Fruit fly (Drosophila melanogaster): ENCODE measurements around the gene Dpck.

Dpck gene

dm6 chr3R:7075712-7076183 lies 6.2 kb upstream of the Dpck start (continued):
- TF ChIP-seq sr (GFP tag; IDR thresholded peaks at IDR 0.05) (no peak), CG33557 (GFP tag; optimal IDR thresholded peaks at IDR 0.05) (peak; percentile 65), Fer1 (GFP tag; optimal IDR thresholded peaks at IDR 0.05) (peak; percentile 94), sc (optimal IDR thresholded peaks at IDR 0.05) (no peak), sc (GFP tag; optimal IDR thresholded peaks at IDR 0.05) (peak; percentile 81), pita (GFP tag; optimal IDR thresholded peaks at IDR 0.05) (no peak), ara (GFP tag; IDR thresholded peaks at IDR 0.05) (no peak), Max (GFP tag; optimal IDR thresholded peaks at IDR 0.05) (peak; percentile 86), CG6854 (GFP tag; optimal IDR thresholded peaks at IDR 0.05) (peak; percentile 90), H2.0 (GFP tag; IDR thresholded peaks at IDR 0.05) (no peak), zfh2 (GFP tag; optimal IDR thresholded peaks at IDR 0.05) (peak; percentile 82), yki (optimal IDR thresholded peaks at IDR 0.05) (no peak), h (optimal IDR thresholded peaks at IDR 0.05) (no peak), Fer2 (tag; optimal IDR thresholded peaks at IDR 0.05) (peak; percentile 64), shn (GFP tag; optimal IDR thresholded peaks at IDR 0.05) (peak; percentile 88), CG33213 (GFP tag; optimal IDR thresholded peaks at IDR 0.05) (peak; percentile 89), chm (GFP tag; IDR thresholded peaks at IDR 0.05) (no peak), lmd (GFP tag; IDR thresholded peaks at IDR 0.05) (no peak), Xbp1 (GFP tag; optimal IDR thresholded peaks at IDR 0.05) (peak; percentile 92), CG7987 (GFP tag; optimal IDR thresholded peaks at IDR 0.05) (peak; percentile 77), scrt (GFP tag; optimal IDR thresholded peaks at IDR 0.05) (peak; percentile 83), CG15269 (tag; optimal IDR thresholded peaks at IDR 0.05) (peak; percentile 89), ttk (GFP tag; IDR thresholded peaks at IDR 0.05) (no peak), CG12155 (GFP tag; optimal IDR thresholded peaks at IDR 0.05) (peak; percentile 83), CG11695 (GFP tag; IDR thresholded peaks at IDR 0.05) (no peak), dm (GFP tag; optimal IDR thresholded peaks at IDR 0.05) (peak; percentile 82), vvl (GFP tag; IDR thresholded peaks at IDR 0.05) (no peak), CG4404 (GFP tag; IDR thresholded peaks at IDR 0.05) (no peak), jumu (GFP tag; optimal IDR thresholded peaks at IDR 0.05) (peak; percentile 72), CG2129 (GFP tag; IDR thresholded peaks at IDR 0.05; ENCODE audit: partially characterized antibody) (no peak), CG10565 (GFP tag; optimal IDR thresholded peaks at IDR 0.05) (peak; percentile 63), CG31388 (GFP tag; optimal IDR thresholded peaks at IDR 0.05) (peak; percentile 70), CG18476 (GFP tag; optimal IDR thresholded peaks at IDR 0.05) (peak; percentile 89), CG11696 (GFP tag; IDR thresholded peaks at IDR 0.05) (no peak), MBD-R2 (GFP tag; IDR thresholded peaks at IDR 0.05) (no peak), otp (GFP tag; IDR thresholded peaks at IDR 0.05) (no peak), nau (GFP tag; optimal IDR thresholded peaks at IDR 0.05) (peak; percentile 85), caup (GFP tag; optimal IDR thresholded peaks at IDR 0.05; ENCODE audit: severe bottlenecking) (peak; percentile 92), ham (GFP tag; IDR thresholded peaks at IDR 0.05) (no peak), CG6813 (GFP tag; optimal IDR thresholded peaks at IDR 0.05) (peak; percentile 87), sens-2 (GFP tag; IDR thresholded peaks at IDR 0.05) (no peak), fd64A (GFP tag; optimal IDR thresholded peaks at IDR 0.05) (peak; percentile 76), H15 (GFP tag; IDR thresholded peaks at IDR 0.05) (no peak), CG17612 (GFP tag; IDR thresholded peaks at IDR 0.05) (no peak), az2 (GFP tag; optimal IDR thresholded peaks at IDR 0.05) (peak; percentile 89), Nf-YC (tag; optimal IDR thresholded peaks at IDR 0.05) (peak; percentile 60), schlank (tag; optimal IDR thresholded peaks at IDR 0.05) (peak; percentile 64), ac (GFP tag; optimal IDR thresholded peaks at IDR 0.05) (peak; percentile 25), HmgZ (tag; optimal IDR thresholded peaks at IDR 0.05) (peak; percentile 95), CG6765 (GFP tag; optimal IDR thresholded peaks at IDR 0.05) (peak; percentile 73), fu2 (GFP tag; optimal IDR thresholded peaks at IDR 0.05) (peak; percentile 91), en (GFP tag; optimal IDR thresholded peaks at IDR 0.05) (peak; percentile 85), ERR (GFP tag; optimal IDR thresholded peaks at IDR 0.05) (peak; percentile 92)

Measured in whole organism, embryonic.